Worm (Caenorhabditis elegans): Measurements from ENCODE around the gene C10E2.2.

DNA sequence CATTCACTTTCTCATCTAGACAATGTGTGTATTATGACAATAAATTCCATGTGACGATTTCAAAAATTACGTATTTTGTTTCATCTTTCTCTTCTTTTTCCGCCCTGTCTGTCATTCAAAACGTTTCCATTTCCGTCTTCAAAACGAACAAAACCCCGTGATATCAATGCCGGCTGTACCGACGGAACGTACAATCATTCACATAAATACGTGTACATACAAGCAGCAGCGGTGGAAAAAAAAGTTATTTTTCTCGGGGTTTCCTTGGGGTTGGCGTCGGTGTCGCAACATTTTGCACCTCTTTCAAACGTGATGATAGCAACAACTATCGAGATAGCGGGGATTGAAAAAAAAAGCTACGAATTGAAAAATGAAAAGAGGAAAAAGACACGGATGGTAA lies 20.1 kb upstream of the C10E2.2 start:
- no peak for TF ChIP-seq pros-1 (tag; optimal IDR thresholded peaks at IDR 0.05)
- no peak for TF ChIP-seq pha-4 (tag; optimal IDR thresholded peaks at IDR 0.05)
- TF ChIP-seq pqm-1 (tag; optimal IDR thresholded peaks at IDR 0.05), result no peak
- no peak for TF ChIP-seq nfya-1 (tag; optimal IDR thresholded peaks at IDR 0.05)
- TF ChIP-seq gmeb-2 (tag; optimal IDR thresholded peaks at IDR 0.05), result no peak
- no peak for TF ChIP-seq ceh-31 (tag; optimal IDR thresholded peaks at IDR 0.05)
- TF ChIP-seq fkh-6 (tag; optimal IDR thresholded peaks at IDR 0.05), result no peak
- no peak for TF ChIP-seq ets-4 (tag; optimal IDR thresholded peaks at IDR 0.05)
- no peak for TF ChIP-seq ceh-24 (tag; optimal IDR thresholded peaks at IDR 0.05)
- no peak for TF ChIP-seq odd-2 (tag; optimal IDR thresholded peaks at IDR 0.05)
- no peak for TF ChIP-seq unc-55 (GFP tag; optimal IDR thresholded peaks at IDR 0.05)
- no peak for TF ChIP-seq pax-1 (tag; optimal IDR thresholded peaks at IDR 0.05)
- no peak for TF ChIP-seq zip-5 (tag; optimal IDR thresholded peaks at IDR 0.05)
